Worm (Caenorhabditis elegans): ENCODE measurements around the gene C08B6.11.
A peak's percentile ranks its signal among the peaks of the same experiment; 100 is the strongest.

The C08B6.11 gene

DNA sequence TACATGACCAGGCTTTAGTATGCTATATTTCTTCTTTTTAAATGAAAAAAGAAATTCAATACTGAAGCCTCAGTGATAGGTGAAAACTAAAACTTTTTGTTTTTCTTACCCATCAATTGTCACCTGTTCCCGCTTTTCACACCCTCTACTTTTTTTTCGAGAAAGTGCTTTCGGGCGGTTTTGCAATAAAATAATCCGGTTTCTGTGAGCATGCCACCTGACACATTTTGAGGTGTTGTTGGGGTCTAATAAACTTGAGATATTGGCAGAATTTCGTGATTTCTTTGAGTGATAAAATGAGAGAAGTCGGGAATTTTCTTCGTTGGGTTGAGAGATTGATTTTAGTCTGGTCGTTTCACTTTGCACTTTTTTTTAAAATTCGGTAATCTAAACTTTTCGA is 47.4 kb upstream of the C08B6.11 start (continued):
- TF ChIP-seq pqm-1 (tag; optimal IDR thresholded peaks at IDR 0.05) = no peak
- no peak for TF ChIP-seq lin-15B (tag; optimal IDR thresholded peaks at IDR 0.05)
- TF ChIP-seq nhr-12 (tag; optimal IDR thresholded peaks at IDR 0.05) = no peak
- TF ChIP-seq snu-23 (GFP tag; optimal IDR thresholded peaks at IDR 0.05) = peak; percentile 7
- peak; percentile 41 for TF ChIP-seq lin-39 (tag; optimal IDR thresholded peaks at IDR 0.05)
- no peak for TF ChIP-seq ceh-82 (tag; optimal IDR thresholded peaks at IDR 0.05)
- TF ChIP-seq zag-1 (tag; optimal IDR thresholded peaks at IDR 0.05) = no peak
- TF ChIP-seq C16A3.4 (tag; optimal IDR thresholded peaks at IDR 0.05) = no peak
- TF ChIP-seq unc-98 (GFP tag; IDR thresholded peaks at IDR 0.05) = no peak
- no peak for TF ChIP-seq ceh-63 (GFP tag; optimal IDR thresholded peaks at IDR 0.05)
- TF ChIP-seq tlp-1 (tag; optimal IDR thresholded peaks at IDR 0.05) = no peak
- TF ChIP-seq hpl-2 (GFP tag; optimal IDR thresholded peaks at IDR 0.05) = no peak
- TF ChIP-seq ceh-8 (GFP tag; optimal IDR thresholded peaks at IDR 0.05) = no peak
- TF ChIP-seq pax-3 (tag; optimal IDR thresholded peaks at IDR 0.05) = no peak

DNA sequence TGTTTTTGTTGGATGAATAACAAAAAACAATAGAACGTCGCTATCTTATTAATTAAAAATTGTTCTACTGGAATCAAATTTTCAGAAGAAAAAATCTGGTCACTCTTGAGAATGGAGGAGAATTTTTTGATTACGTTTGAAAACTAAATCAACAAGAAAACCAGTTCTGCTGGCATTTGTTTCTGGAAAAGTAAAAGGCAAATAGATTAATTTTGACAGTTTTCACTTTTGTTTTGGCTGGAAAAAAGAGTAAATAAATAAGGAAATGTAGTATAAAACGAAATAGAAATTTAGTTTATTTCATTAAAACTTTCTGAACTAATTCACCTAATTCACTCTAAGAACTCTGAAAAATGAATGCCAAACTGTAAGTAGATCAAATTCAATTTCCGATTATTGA is 43.2 kb upstream of the C08B6.11 start, which contains the start of gene fipr-13:
Gene fipr-13 (plus strand): TSS at position 301 of the 400 bp plus-strand sequence.
- TF ChIP-seq hlh-4 (tag; optimal IDR thresholded peaks at IDR 0.05) (no peak), Y116A8C.19 (tag; optimal IDR thresholded peaks at IDR 0.05; ENCODE audit: borderline replicate concordance) (no peak), aly-2 (tag; optimal IDR thresholded peaks at IDR 0.05) (no peak), zip-4 (GFP tag; optimal IDR thresholded peaks at IDR 0.05) (no peak), F16B12.6 (tag; optimal IDR thresholded peaks at IDR 0.05) (no peak)

DNA sequence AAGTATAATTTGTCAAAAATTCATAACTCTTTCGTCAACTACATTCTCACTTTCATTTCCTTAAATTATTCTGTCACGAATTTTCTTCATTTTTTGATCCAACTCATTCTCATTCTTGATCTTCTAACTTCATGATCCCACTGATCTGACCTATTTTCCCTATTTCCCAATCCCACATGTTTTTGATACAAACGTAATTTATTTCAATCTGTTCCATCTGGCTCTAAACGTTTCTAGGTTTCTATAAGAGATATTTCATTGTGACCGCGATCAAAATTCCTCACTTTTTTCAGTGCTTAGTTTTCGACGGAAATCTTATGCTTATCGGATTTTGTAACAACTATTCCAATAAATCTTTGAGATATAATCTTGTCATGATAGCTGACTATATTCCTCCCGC is 41.7 kb upstream of the C08B6.11 start:
- TF ChIP-seq fkh-4 (tag; optimal IDR thresholded peaks at IDR 0.05; ENCODE audit: borderline replicate concordance) (peak; percentile 84), dsc-1 (tag; optimal IDR thresholded peaks at IDR 0.05) (peak; percentile 93), pax-3 (tag; optimal IDR thresholded peaks at IDR 0.05) (no peak)

DNA sequence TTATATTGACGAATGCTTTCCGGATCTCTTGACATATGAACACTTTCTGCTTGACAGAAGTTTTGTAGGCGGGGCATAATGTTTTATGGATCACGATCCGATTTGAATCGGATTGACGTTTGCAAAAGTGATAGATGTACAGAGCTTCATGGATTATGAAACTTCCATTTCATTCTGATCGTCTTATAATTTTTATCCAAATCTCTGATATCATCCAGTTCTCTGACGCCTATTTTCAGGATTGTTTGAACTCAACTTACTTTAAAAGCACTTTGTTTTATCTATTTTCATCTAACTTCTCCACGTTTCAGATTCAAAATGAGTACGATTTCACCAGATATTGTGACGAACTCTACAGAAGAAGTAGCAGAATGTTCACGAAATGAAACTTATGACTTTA is 40.6 kb upstream of the C08B6.11 start, which contains the start of gene npr-39:
Gene npr-39 (plus strand): TSS at position 301 of the 400 bp plus-strand sequence.
- no peak for TF ChIP-seq vab-15 (tag; optimal IDR thresholded peaks at IDR 0.05)
- TF ChIP-seq lin-39 (tag; optimal IDR thresholded peaks at IDR 0.05) = no peak
- TF ChIP-seq mef-2 (tag; optimal IDR thresholded peaks at IDR 0.05) = no peak
- no peak for TF ChIP-seq fkh-8 (tag; optimal IDR thresholded peaks at IDR 0.05)

DNA sequence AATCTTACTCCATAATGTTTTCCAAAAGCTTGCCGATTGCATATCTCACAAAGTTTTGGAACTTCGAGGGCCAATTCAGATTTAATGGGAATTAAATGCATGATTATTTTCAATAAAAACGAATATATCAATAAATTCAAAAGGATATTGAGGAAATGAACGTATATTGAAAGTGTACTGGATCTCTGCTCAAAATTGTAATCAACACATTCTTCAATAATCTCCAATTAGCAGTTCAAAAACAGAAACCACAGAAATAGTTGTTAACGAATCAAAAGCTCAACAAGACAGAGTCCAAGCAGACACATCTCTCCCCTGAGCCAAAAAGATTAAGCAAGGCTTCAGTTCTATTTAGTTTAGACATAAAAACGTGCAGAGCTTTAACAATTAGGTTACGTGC is 36.9 kb upstream of the C08B6.11 start, which contains the start of gene nhr-192:
Gene nhr-192 (minus strand): TSS at position 101 of the 400 bp plus-strand sequence.
- TF ChIP-seq aha-1 (tag; optimal IDR thresholded peaks at IDR 0.05) (no peak), fkh-10 (GFP tag; optimal IDR thresholded peaks at IDR 0.05) (no peak), dpl-1 (GFP tag; optimal IDR thresholded peaks at IDR 0.05) (no peak), fkh-4 (tag; optimal IDR thresholded peaks at IDR 0.05; ENCODE audit: borderline replicate concordance) (no peak), nhr-19 (GFP tag; conservative IDR thresholded peaks at IDR 0.05) (no peak), grh-1 (GFP tag; IDR thresholded peaks at IDR 0.05) (no peak), egl-27 (tag; optimal IDR thresholded peaks at IDR 0.05) (no peak), zip-4 (GFP tag; optimal IDR thresholded peaks at IDR 0.05) (no peak), nhr-77 (tag; optimal IDR thresholded peaks at IDR 0.05) (no peak), fkh-8 (tag; optimal IDR thresholded peaks at IDR 0.05) (no peak), lin-14 (GFP tag; optimal IDR thresholded peaks at IDR 0.05) (no peak), vab-15 (tag; optimal IDR thresholded peaks at IDR 0.05) (no peak), swsn-7 (tag; optimal IDR thresholded peaks at IDR 0.05) (no peak), aly-2 (tag; optimal IDR thresholded peaks at IDR 0.05) (no peak), nhr-47 (tag; optimal IDR thresholded peaks at IDR 0.05) (no peak), ces-1 (GFP tag; optimal IDR thresholded peaks at IDR 0.05) (no peak), ztf-4 (tag; optimal IDR thresholded peaks at IDR 0.05) (no peak), sox-4 (tag; optimal IDR thresholded peaks at IDR 0.05) (no peak)
